Worm (Caenorhabditis elegans) whole organism, L1 larva: Measurements from ENCODE around the gene nspc-4.
A peak's percentile ranks its signal among the peaks of the same experiment; 100 is the strongest.

Experiments used
- C34B4.2 ChIP-seq: sonication (generic microtip); optimal IDR thresholded peaks from 2 replicates; lab custom pipeline; 2017; ENCODE audit warnings: mild to moderate bottlenecking, missing genetic modification characterization, missing compliant biosample characterization
- efl-1 ChIP-seq, 4 experiments: fragments of 150-350 bp; optimal IDR thresholded peaks in 3 of 4; peaks in 1 of 4; 1 replicate in 1 of 4; 2 replicates in 3 of 4; lab custom pipeline; 2014; ENCODE audit warnings: missing biosample characterization in 2 of 4, missing genetic modification characterization in 2 of 4, missing genetic modification reagents in 2 of 4
- elt-2 ChIP-seq: sonication (generic microtip); optimal IDR thresholded peaks from 2 replicates; lab custom pipeline; 2016; ENCODE audit warnings: missing genetic modification characterization, mild to moderate bottlenecking, inconsistent platforms, missing compliant biosample characterization, missing genetic modification reagents
- fkh-10 ChIP-seq: sonication (generic microtip); optimal IDR thresholded peaks from 2 replicates; lab custom pipeline; 2017; ENCODE audit warnings: missing biosample characterization, missing genetic modification reagents, missing genetic modification characterization
- isw-1 ChIP-seq: fragments of 200-800 bp; sonication (Bioruptor generic); IDR thresholded peaks from 2 replicates; pipeline ENCODE4 v1.3.6; 2022; ENCODE audit warnings: missing genetic modification characterization, missing compliant biosample characterization
- lin-14 ChIP-seq: fragments of 200-800 bp; sonication (Bioruptor generic); optimal IDR thresholded peaks from 2 replicates; lab custom pipeline; 2018; ENCODE audit warnings: mild to moderate bottlenecking, missing genetic modification characterization, moderate library complexity, missing compliant biosample characterization
- mab-9 ChIP-seq: fragments of 200-800 bp; sonication (Bioruptor generic); IDR thresholded peaks from 2 replicates; pipeline ENCODE4 v1.3.6; 2022; ENCODE audit warnings: missing genetic modification reagents, missing genetic modification characterization, missing compliant biosample characterization
- nhr-19 ChIP-seq: fragments of 200-800 bp; sonication (Bioruptor generic); conservative IDR thresholded peaks from 2 replicates; pipeline ENCODE4 v1.3.6; 2022; ENCODE audit warnings: missing genetic modification characterization, missing compliant biosample characterization
- nhr-71 ChIP-seq: sonication (generic microtip); optimal IDR thresholded peaks from 2 replicates; lab custom pipeline; 2016; ENCODE audit warnings: mild to moderate bottlenecking, missing genetic modification characterization, moderate library complexity, missing compliant biosample characterization
- nhr-85 ChIP-seq: sonication (generic microtip); peaks from one replicate; lab custom pipeline; 2016; ENCODE audit warnings: missing genetic modification characterization, inconsistent platforms, missing compliant biosample characterization
- pqm-1 ChIP-seq: sonication (generic microtip); optimal IDR thresholded peaks from 3 replicates; lab custom pipeline; 2017; ENCODE audit warnings: missing biosample characterization, missing genetic modification characterization
- skn-1 ChIP-seq: fragments of 150-350 bp; optimal IDR thresholded peaks from 2 replicates; lab custom pipeline; 2014; ENCODE audit warnings: missing biosample characterization, missing genetic modification characterization
- sup-37 ChIP-seq: fragments of 200-800 bp; sonication (Bioruptor generic); optimal IDR thresholded peaks from 2 replicates; lab custom pipeline; 2018; ENCODE audit warnings: mild to moderate bottlenecking, missing genetic modification characterization, missing compliant biosample characterization
- unc-86 ChIP-seq: sonication (generic microtip); optimal IDR thresholded peaks from 2 replicates; lab custom pipeline; 2016; ENCODE audit warnings: missing genetic modification characterization, missing compliant biosample characterization
- xbp-1 ChIP-seq: sonication (generic microtip); optimal IDR thresholded peaks from 2 replicates; lab custom pipeline; 2016; ENCODE audit warnings: missing genetic modification characterization, missing compliant biosample characterization

nspc-4 gene

ce11 chrX:8492750-8493149, 45.4 kb downstream of the nspc-4 start:
- TF ChIP-seq unc-86 (tag; lab: Kevin White, UChicago), result no peak
- TF ChIP-seq xbp-1 (tag; lab: Kevin White, UChicago), result no peak
- no peak for TF ChIP-seq mab-9 (GFP tag; lab: Robert Waterston, UW)
- peak; percentile 82 for TF ChIP-seq elt-2 (tag; lab: Kevin White, UChicago)
- TF ChIP-seq nhr-71, result peak; percentile 6
- TF ChIP-seq pqm-1 (tag; lab: Kevin White, UChicago), result peak; percentile 5
- no peak for TF ChIP-seq skn-1 (tag; lab: Kevin White, UChicago)

ce11 chrX:8489886-8490285, 48.3 kb downstream of the nspc-4 start:
- TF ChIP-seq lin-14 (GFP tag; lab: Kevin White, UChicago) (peak; percentile 51), sup-37 (GFP tag; lab: Kevin White, UChicago) (no peak), nhr-19 (GFP tag; lab: Robert Waterston, UW) (no peak), fkh-10 (GFP tag; lab: Kevin White, UChicago) (peak; percentile 45), C34B4.2 (tag; lab: Kevin White, UChicago) (no peak)

ce11 chrX:8489415-8489814, 48.7 kb downstream of the nspc-4 start:
- TF ChIP-seq isw-1 (GFP tag; lab: Robert Waterston, UW) (no peak), efl-1 (optimal IDR thresholded peaks at IDR 0.05; lab: Kevin White, UChicago) (no peak), efl-1 (GFP tag; optimal IDR thresholded peaks at IDR 0.05 in 1 of 2; lab: Kevin White, UChicago) (peak in 1 of 2 experiments; percentile 40), unc-86 (tag; lab: Kevin White, UChicago) (no peak), nhr-85 (tag; lab: Kevin White, UChicago) (peak; percentile 51)
